Worm (Caenorhabditis elegans): Measurements from ENCODE around the gene T28A11.18.

ce11 chrV:3260075-3260474, 7.8 kb downstream of the T28A11.18 start, which contains the start of gene srbc-5:
- TF ChIP-seq unc-39 (tag; optimal IDR thresholded peaks at IDR 0.05) (no peak), unc-130 (GFP tag; optimal IDR thresholded peaks at IDR 0.05) (no peak), skn-1 (tag; optimal IDR thresholded peaks at IDR 0.05) (no peak), lin-39 (tag; optimal IDR thresholded peaks at IDR 0.05) (no peak), F44E2.7 (GFP tag; IDR thresholded peaks at IDR 0.05) (no peak), ama-1 (optimal IDR thresholded peaks at IDR 0.05) (no peak), lsy-2 (tag; optimal IDR thresholded peaks at IDR 0.05) (no peak), lin-15B (tag; optimal IDR thresholded peaks at IDR 0.05) (no peak), ztf-11 (tag; optimal IDR thresholded peaks at IDR 0.05) (no peak), lin-13 (GFP tag; optimal IDR thresholded peaks at IDR 0.05) (no peak), nhr-28 (tag; optimal IDR thresholded peaks at IDR 0.05) (no peak), daf-8 (GFP tag; IDR thresholded peaks at IDR 0.05) (no peak)
